Fruit fly (Drosophila melanogaster): Measurements from ENCODE around the gene Marf.

DNA sequence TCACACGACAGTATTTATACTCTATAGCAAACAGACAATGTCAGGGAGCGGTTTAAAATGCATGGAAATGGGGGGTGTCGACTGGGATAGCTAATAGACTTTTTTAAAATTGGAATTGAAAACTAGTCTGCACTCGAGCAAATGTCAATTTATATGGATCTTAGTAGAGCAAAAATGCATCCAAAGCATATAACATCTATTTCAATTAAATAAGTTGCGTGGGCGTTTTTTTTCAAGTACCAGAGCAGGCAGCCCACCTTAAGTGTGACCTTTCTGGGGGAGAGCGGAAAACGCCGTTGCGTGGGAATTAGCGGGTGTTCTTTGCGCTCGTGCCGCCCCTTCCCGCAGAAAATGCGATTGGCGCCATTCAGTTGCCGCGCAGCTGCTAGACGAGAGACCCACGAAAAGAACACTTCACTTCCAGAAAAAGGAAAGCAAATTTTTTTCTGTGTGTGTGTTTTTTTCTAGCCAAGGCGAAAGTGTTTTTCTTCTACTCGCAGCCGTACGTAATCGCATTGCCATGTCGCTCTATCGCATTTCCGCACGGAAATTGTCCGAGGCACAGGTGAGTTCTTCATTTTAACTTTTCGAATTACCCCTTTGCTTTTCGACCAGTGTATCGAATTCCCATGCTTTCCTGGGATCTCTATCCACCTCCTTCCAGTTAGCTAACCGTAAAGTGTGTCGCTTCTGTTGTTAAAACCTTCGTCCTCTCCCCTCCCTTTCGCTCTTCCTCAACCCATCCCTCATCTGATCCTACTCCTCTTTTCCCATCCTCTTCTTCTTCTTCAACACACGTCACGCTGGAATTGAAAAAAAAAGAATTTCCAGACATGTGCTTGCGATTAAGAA, 13.6 kb upstream of the Marf start:
- TF ChIP-seq psq (optimal IDR thresholded peaks at IDR 0.05) (no peak), h (optimal IDR thresholded peaks at IDR 0.05) (no peak)

Measured in Kc167 (cell line).